Worm (Caenorhabditis elegans): ENCODE measurements around the gene Y53F4B.18.

DNA sequence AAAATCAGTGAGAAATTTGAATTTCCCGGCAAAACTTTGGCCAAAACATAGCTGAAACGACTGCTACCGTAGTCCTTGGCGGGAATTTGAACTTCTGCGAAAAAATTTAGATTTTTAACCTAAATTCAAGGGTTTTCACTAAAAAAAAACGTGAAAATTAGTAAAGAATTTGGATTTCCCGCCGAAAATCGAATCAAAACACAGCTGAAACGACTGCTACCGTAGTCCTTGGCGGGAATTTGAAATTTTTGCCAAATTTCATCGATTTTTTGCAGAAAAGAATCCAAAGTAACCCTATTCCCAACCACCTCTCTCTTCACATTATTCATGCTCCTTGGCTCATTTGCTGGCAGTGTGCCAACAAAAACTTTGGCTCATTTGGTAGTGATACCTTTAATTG, 46.4 kb downstream of the Y53F4B.18 start:
- TF ChIP-seq unc-39 (tag; optimal IDR thresholded peaks at IDR 0.05): no peak
- no peak for TF ChIP-seq nhr-237 (tag; optimal IDR thresholded peaks at IDR 0.05)
- TF ChIP-seq nhr-28 (tag; optimal IDR thresholded peaks at IDR 0.05): no peak
- no peak for TF ChIP-seq ces-1 (GFP tag; optimal IDR thresholded peaks at IDR 0.05)

Measured in whole organism, mixed stage, embryonic.